Worm (Caenorhabditis elegans): ENCODE data around the gene ZC404.2.

Gene ZC404.2

DNA sequence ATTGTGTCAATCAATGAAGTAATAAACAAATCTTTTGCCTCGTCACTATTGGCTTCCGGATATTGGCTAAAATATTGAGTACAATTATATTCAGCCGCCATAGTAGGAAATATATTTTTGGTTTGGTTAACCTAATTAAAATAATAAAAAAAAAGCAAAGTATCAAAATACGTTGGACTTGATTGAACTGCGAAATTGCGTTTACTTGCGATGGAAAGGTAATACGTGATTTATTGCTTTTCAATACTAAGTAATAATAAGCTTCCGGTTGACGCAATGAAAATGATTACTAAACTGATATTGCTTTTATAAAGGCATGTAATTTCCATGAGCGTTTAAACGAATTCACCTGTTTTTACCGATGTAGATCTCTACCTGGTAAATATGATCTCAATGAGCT lies 11.8 kb downstream of the ZC404.2 start, which contains the start of gene dmsr-9:
dmsr-9 (minus strand) TSS at position 101 of the 400 bp plus-strand sequence.
- TF ChIP-seq ceh-82 (tag; optimal IDR thresholded peaks at IDR 0.05) (no peak), sea-2 (GFP tag; optimal IDR thresholded peaks at IDR 0.05) (no peak), R02D3.7 (tag; optimal IDR thresholded peaks at IDR 0.05) (no peak), ceh-16 (tag; optimal IDR thresholded peaks at IDR 0.05) (no peak), fos-1 (tag; optimal IDR thresholded peaks at IDR 0.05) (no peak), jun-1 (tag; optimal IDR thresholded peaks at IDR 0.05) (no peak), nhr-237 (tag; optimal IDR thresholded peaks at IDR 0.05) (no peak), nhr-67 (tag; optimal IDR thresholded peaks at IDR 0.05) (no peak), elt-1 (tag; optimal IDR thresholded peaks at IDR 0.05) (no peak)

DNA sequence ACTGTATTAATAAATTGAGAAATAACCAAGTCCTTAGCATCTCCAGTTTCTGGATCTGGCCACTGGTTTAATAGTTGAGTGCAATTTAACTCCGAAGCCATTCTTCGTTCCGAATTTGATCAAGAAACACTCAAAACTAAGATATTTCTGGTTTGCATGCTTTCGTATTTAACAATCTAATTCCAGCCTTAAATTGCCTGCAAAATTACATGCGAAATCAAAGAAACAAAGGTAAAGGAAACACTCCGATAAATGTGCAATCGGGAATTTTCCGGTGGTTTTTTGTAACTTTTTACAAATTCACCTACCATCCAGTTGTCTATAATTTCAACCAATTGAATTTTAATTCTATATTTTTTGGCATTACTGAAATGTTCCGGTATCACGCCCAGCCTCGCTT lies 14.1 kb downstream of the ZC404.2 start, which contains the start of gene dmsr-10:
dmsr-10 (minus strand) TSS at position 101 of the 400 bp plus-strand sequence.
- no peak for TF ChIP-seq snpc-4 (tag; optimal IDR thresholded peaks at IDR 0.05)
- no peak for TF ChIP-seq egl-27 (tag; optimal IDR thresholded peaks at IDR 0.05)
- TF ChIP-seq daf-12 (tag; optimal IDR thresholded peaks at IDR 0.05), result no peak
- TF ChIP-seq sea-2 (GFP tag; optimal IDR thresholded peaks at IDR 0.05), result no peak
- no peak for TF ChIP-seq nhr-23 (tag; optimal IDR thresholded peaks at IDR 0.05)
- no peak for TF ChIP-seq unc-39 (tag; optimal IDR thresholded peaks at IDR 0.05)
- no peak for TF ChIP-seq ceh-9 (tag; optimal IDR thresholded peaks at IDR 0.05)
- TF ChIP-seq fkh-2 (tag; optimal IDR thresholded peaks at IDR 0.05), result no peak
- TF ChIP-seq mml-1 (tag; optimal IDR thresholded peaks at IDR 0.05), result no peak
- TF ChIP-seq nfya-1 (tag; optimal IDR thresholded peaks at IDR 0.05; ENCODE audit: insufficient read depth), result no peak
- no peak for TF ChIP-seq nhr-28 (tag; optimal IDR thresholded peaks at IDR 0.05)
- TF ChIP-seq nhr-12 (tag; optimal IDR thresholded peaks at IDR 0.05), result no peak
- no peak for TF ChIP-seq ztf-4 (tag; optimal IDR thresholded peaks at IDR 0.05)
- TF ChIP-seq nhr-25 (tag; optimal IDR thresholded peaks at IDR 0.05), result no peak
- TF ChIP-seq fkh-10 (GFP tag; optimal IDR thresholded peaks at IDR 0.05), result no peak
- TF ChIP-seq unc-62 (GFP tag; optimal IDR thresholded peaks at IDR 0.05), result no peak
- no peak for TF ChIP-seq elt-2 (tag; optimal IDR thresholded peaks at IDR 0.05)
- no peak for TF ChIP-seq mdl-1 (tag; optimal IDR thresholded peaks at IDR 0.05)
- no peak for TF ChIP-seq zag-1 (tag; optimal IDR thresholded peaks at IDR 0.05)
- no peak for TF ChIP-seq ceh-82 (tag; optimal IDR thresholded peaks at IDR 0.05)

DNA sequence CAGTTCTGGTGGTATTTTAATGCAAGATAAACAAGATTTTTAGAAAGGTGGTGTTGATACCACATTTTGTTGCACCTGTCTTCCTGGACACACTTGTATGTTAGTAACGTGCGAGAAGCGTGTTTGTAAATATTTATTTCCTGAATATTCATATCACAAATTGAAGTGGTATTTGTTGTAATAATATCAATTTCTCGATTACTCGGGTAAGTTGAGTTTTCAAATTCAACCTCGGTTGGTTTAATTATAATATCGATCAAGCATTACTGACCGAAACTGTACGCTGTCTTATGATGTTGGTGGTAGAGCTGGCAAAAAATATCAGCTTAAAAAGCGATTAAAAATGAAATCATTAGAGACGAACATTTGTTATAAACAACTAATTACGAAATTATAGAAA lies 16.2 kb downstream of the ZC404.2 start, which contains the start of gene dmsr-11:
dmsr-11 (minus strand) TSS at position 101 of the 400 bp plus-strand sequence.
- TF ChIP-seq skn-1 (tag; optimal IDR thresholded peaks at IDR 0.05), result no peak
- TF ChIP-seq egl-27 (tag; optimal IDR thresholded peaks at IDR 0.05), result no peak
- TF ChIP-seq elt-3 (tag; optimal IDR thresholded peaks at IDR 0.05), result no peak
- TF ChIP-seq fos-1 (tag; optimal IDR thresholded peaks at IDR 0.05), result no peak
- no peak for TF ChIP-seq fkh-2 (tag; optimal IDR thresholded peaks at IDR 0.05)
- TF ChIP-seq lin-39 (tag; optimal IDR thresholded peaks at IDR 0.05), result no peak
- TF ChIP-seq lin-15B (tag; optimal IDR thresholded peaks at IDR 0.05), result no peak
- TF ChIP-seq ztf-4 (tag; optimal IDR thresholded peaks at IDR 0.05), result no peak
- TF ChIP-seq daf-12 (tag; optimal IDR thresholded peaks at IDR 0.05), result no peak
- TF ChIP-seq ztf-11 (tag; optimal IDR thresholded peaks at IDR 0.05), result no peak
- no peak for TF ChIP-seq eor-1 (tag; optimal IDR thresholded peaks at IDR 0.05)
- no peak for TF ChIP-seq nhr-237 (tag; optimal IDR thresholded peaks at IDR 0.05)
- TF ChIP-seq ceh-16 (tag; optimal IDR thresholded peaks at IDR 0.05), result no peak
- TF ChIP-seq unc-62 (GFP tag; optimal IDR thresholded peaks at IDR 0.05), result no peak
- TF ChIP-seq nhr-25 (tag; optimal IDR thresholded peaks at IDR 0.05), result no peak
- TF ChIP-seq egl-5 (tag; optimal IDR thresholded peaks at IDR 0.05), result no peak
- no peak for TF ChIP-seq ceh-82 (tag; optimal IDR thresholded peaks at IDR 0.05)

DNA sequence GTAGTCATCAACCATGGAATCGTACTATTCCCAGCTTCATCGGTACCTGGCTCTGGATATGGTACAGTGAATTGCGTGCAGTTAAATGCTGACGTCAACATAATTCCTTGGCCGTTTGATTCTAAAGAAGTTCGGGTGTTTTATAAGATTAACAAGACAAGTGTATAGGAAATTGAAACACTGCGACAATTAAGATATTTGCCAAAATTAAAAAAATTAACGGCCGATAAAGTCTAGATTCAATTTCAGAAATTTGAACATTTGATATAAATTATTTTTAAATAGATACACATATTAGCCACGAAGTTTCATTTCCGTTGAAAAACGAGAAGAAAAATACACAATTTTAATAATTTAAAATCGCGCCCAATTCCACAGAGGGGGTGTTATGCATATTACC lies 18.6 kb downstream of the ZC404.2 start, which contains the start of gene dmsr-12:
dmsr-12 (minus strand) TSS at position 101 of the 400 bp plus-strand sequence.
- no peak for TF ChIP-seq ztf-4 (tag; optimal IDR thresholded peaks at IDR 0.05)
- no peak for TF ChIP-seq elt-3 (tag; optimal IDR thresholded peaks at IDR 0.05)
- no peak for TF ChIP-seq lin-15B (tag; optimal IDR thresholded peaks at IDR 0.05)
- TF ChIP-seq lin-39 (tag; optimal IDR thresholded peaks at IDR 0.05), result no peak
- no peak for TF ChIP-seq zag-1 (tag; optimal IDR thresholded peaks at IDR 0.05)
- TF ChIP-seq nhr-28 (tag; optimal IDR thresholded peaks at IDR 0.05), result no peak
- TF ChIP-seq jun-1 (tag; optimal IDR thresholded peaks at IDR 0.05), result no peak
- no peak for TF ChIP-seq ceh-82 (tag; optimal IDR thresholded peaks at IDR 0.05)

DNA sequence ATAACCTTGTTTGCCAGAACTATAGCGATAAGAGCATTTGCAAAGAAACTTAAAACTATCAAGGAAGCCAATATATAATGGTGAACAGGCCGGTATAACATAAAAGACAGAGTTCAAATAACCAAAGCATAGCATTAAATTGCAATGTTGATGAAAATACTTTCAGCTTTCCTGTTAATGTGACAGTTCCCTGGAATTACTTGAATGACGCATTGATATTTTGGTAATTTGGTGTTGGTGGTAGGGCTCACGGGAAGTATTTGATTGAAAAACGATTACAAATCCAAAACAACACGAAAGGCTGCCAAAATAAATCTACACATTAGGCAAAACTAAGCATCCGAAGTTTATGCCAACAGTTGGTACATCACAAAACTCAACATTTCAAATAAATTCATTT lies 21.2 kb downstream of the ZC404.2 start, which contains the start of gene dmsr-16:
dmsr-16 (minus strand) TSS at position 101 of the 400 bp plus-strand sequence.
- no peak for TF ChIP-seq egl-5 (tag; optimal IDR thresholded peaks at IDR 0.05)
- no peak for TF ChIP-seq pqm-1 (tag; optimal IDR thresholded peaks at IDR 0.05)
- no peak for TF ChIP-seq nhr-12 (tag; optimal IDR thresholded peaks at IDR 0.05)
- no peak for TF ChIP-seq eor-1 (tag; optimal IDR thresholded peaks at IDR 0.05)
- no peak for TF ChIP-seq ama-1 (optimal IDR thresholded peaks at IDR 0.05)
- no peak for TF ChIP-seq nhr-23 (tag; optimal IDR thresholded peaks at IDR 0.05)
- no peak for TF ChIP-seq lin-15B (tag; optimal IDR thresholded peaks at IDR 0.05)
- TF ChIP-seq ztf-4 (tag; optimal IDR thresholded peaks at IDR 0.05), result no peak
- TF ChIP-seq ZK546.5 (tag; optimal IDR thresholded peaks at IDR 0.05), result no peak
- no peak for TF ChIP-seq nhr-25 (tag; optimal IDR thresholded peaks at IDR 0.05)
- TF ChIP-seq zag-1 (tag; optimal IDR thresholded peaks at IDR 0.05), result no peak
- TF ChIP-seq lsy-12 (tag; optimal IDR thresholded peaks at IDR 0.05), result no peak
- no peak for TF ChIP-seq mdl-1 (tag; optimal IDR thresholded peaks at IDR 0.05)
- TF ChIP-seq daf-12 (tag; optimal IDR thresholded peaks at IDR 0.05), result no peak
